Worm (Caenorhabditis elegans) whole organism, L4 larva: ENCODE results near the gene add-2.
A peak's percentile ranks its signal among the peaks of the same experiment; 100 is the strongest.

ENCODE experiments used
- F10B5.3 ChIP-seq: sonication (generic microtip); optimal IDR thresholded peaks from 2 replicates; lab custom pipeline; 2016; ENCODE audit warnings: mild to moderate bottlenecking, missing genetic modification characterization, missing compliant biosample characterization
- F37D6.2 ChIP-seq: sonication (generic microtip); optimal IDR thresholded peaks from 2 replicates; lab custom pipeline; 2016; ENCODE audit warnings: mild to moderate bottlenecking, missing genetic modification characterization, missing compliant biosample characterization
- F44E2.7 ChIP-seq: fragments of 200-800 bp; sonication (Bioruptor generic); IDR thresholded peaks from 2 replicates; pipeline ENCODE4 v2.1.2; 2022; ENCODE audit warnings: missing genetic modification characterization, missing compliant biosample characterization
- R02D3.7 ChIP-seq: fragments of 150-350 bp; sonication (generic microtip); optimal IDR thresholded peaks from 3 replicates; lab custom pipeline; 2014; ENCODE audit warnings: missing biosample characterization, missing genetic modification characterization
- T26A8.4 ChIP-seq: fragments of 200-800 bp; sonication (Bioruptor generic); IDR thresholded peaks from 2 replicates; pipeline ENCODE4 v1.3.6; 2022; ENCODE audit warnings: missing genetic modification characterization, missing compliant biosample characterization
- Y75B8A.6 ChIP-seq: fragments of 200-800 bp; sonication (Bioruptor generic); IDR thresholded peaks from 2 replicates; pipeline ENCODE4 v1.3.6; 2022; ENCODE audit warnings: missing genetic modification reagents, missing genetic modification characterization, missing compliant biosample characterization
- ZK337.2 ChIP-seq: fragments of 200-800 bp; sonication (Bioruptor generic); IDR thresholded peaks from 2 replicates; pipeline ENCODE4 v1.3.6; 2022; ENCODE audit warnings: missing genetic modification reagents, missing genetic modification characterization, missing compliant biosample characterization
- aha-1 ChIP-seq: fragments of 150-350 bp; peaks from one replicate; lab custom pipeline; 2014; ENCODE audit warnings: missing biosample characterization, missing genetic modification characterization
- arid-1 ChIP-seq: fragments of 200-800 bp; sonication (Bioruptor generic); conservative IDR thresholded peaks from 2 replicates; pipeline ENCODE4 v1.3.6; 2022; ENCODE audit warnings: missing genetic modification reagents, missing genetic modification characterization, missing compliant biosample characterization
- attf-4 ChIP-seq: sonication (generic microtip); optimal IDR thresholded peaks from 3 replicates; lab custom pipeline; 2017; ENCODE audit warnings: missing biosample characterization, missing genetic modification characterization
- ceh-20 ChIP-seq: fragments of 200-800 bp; sonication (Bioruptor generic); IDR thresholded peaks from 2 replicates; pipeline ENCODE4 v1.3.6; 2022; ENCODE audit warnings: missing genetic modification reagents, missing genetic modification characterization, missing compliant biosample characterization
- ceh-28 ChIP-seq: fragments of 150-350 bp; optimal IDR thresholded peaks from 2 replicates; lab custom pipeline; 2014; ENCODE audit warnings: missing biosample characterization, missing genetic modification reagents, missing genetic modification characterization
- ceh-62 ChIP-seq: sonication (generic microtip); optimal IDR thresholded peaks from 2 replicates; lab custom pipeline; 2017; ENCODE audit warnings: missing biosample characterization, missing genetic modification characterization
- cey-2 ChIP-seq: sonication (generic microtip); optimal IDR thresholded peaks from 3 replicates; lab custom pipeline; 2017; ENCODE audit warnings: missing genetic modification characterization, mild to moderate bottlenecking, missing compliant biosample characterization, antibody characterized with exemption, borderline replicate concordance; ENCODE audit not compliant: insufficient read depth
- dmd-6 ChIP-seq: fragments of 200-800 bp; sonication (Bioruptor generic); IDR thresholded peaks from 2 replicates; pipeline ENCODE4 v1.3.6; 2022; ENCODE audit warnings: missing genetic modification reagents, missing genetic modification characterization, missing compliant biosample characterization
- dmd-8 ChIP-seq: fragments of 200-800 bp; sonication (Bioruptor generic); IDR thresholded peaks from 2 replicates; pipeline ENCODE4 v1.3.6; 2022; ENCODE audit warnings: missing genetic modification characterization, missing compliant biosample characterization
- egl-27 ChIP-seq: sonication (generic microtip); optimal IDR thresholded peaks from 3 replicates; lab custom pipeline; 2017; ENCODE audit warnings: missing biosample characterization, missing genetic modification reagents, missing genetic modification characterization
- egl-43 ChIP-seq: fragments of 200-800 bp; sonication (Bioruptor generic); IDR thresholded peaks from 2 replicates; pipeline ENCODE4 v1.3.6; 2022; ENCODE audit warnings: missing genetic modification reagents, missing genetic modification characterization, missing compliant biosample characterization
- fkh-10 ChIP-seq: fragments of 150-350 bp; optimal IDR thresholded peaks from 2 replicates; lab custom pipeline; 2014; ENCODE audit warnings: missing biosample characterization, missing genetic modification reagents, missing genetic modification characterization
- hif-1 ChIP-seq, 2 experiments: sonication (generic microtip); optimal IDR thresholded peaks; 2 replicates each; lab custom pipeline; 2016 to 2017; ENCODE audit warnings: missing compliant biosample characterization in 2 of 2, missing genetic modification characterization in 2 of 2, missing genetic modification reagents in 2 of 2, missing genotype in 2 of 2, mild to moderate bottlenecking in 1 of 2
- hlh-11 ChIP-seq: fragments of 200-800 bp; sonication (Bioruptor generic); optimal IDR thresholded peaks from 2 replicates; lab custom pipeline; 2018; ENCODE audit warnings: mild to moderate bottlenecking, missing genetic modification characterization, missing compliant biosample characterization
- hmg-1.1 ChIP-seq: fragments of 200-800 bp; sonication (Bioruptor generic); IDR thresholded peaks from 2 replicates; pipeline ENCODE4 v1.3.6; 2022; ENCODE audit warnings: missing genetic modification reagents, missing genetic modification characterization, missing compliant biosample characterization
- jun-1 ChIP-seq: fragments of 150-350 bp; optimal IDR thresholded peaks from 2 replicates; lab custom pipeline; 2014; ENCODE audit warnings: missing biosample characterization, missing genetic modification reagents, missing genetic modification characterization
- lin-15B ChIP-seq: fragments of 150-350 bp; sonication (generic microtip); optimal IDR thresholded peaks from 3 replicates; lab custom pipeline; 2014; ENCODE audit warnings: missing biosample characterization, missing genetic modification characterization
- lin-29 ChIP-seq: fragments of 200-800 bp; sonication (Bioruptor generic); IDR thresholded peaks from 2 replicates; pipeline ENCODE4 v1.3.6; 2022; ENCODE audit warnings: missing genetic modification reagents, missing genetic modification characterization, missing compliant biosample characterization
- lin-38 ChIP-seq: fragments of 200-800 bp; sonication (Bioruptor generic); IDR thresholded peaks from 2 replicates; pipeline ENCODE4 v1.3.6; 2022; ENCODE audit warnings: missing genetic modification reagents, missing genetic modification characterization, missing compliant biosample characterization
- madf-5 ChIP-seq, 2 experiments: fragments of 200-800 bp; sonication (Bioruptor generic); IDR thresholded peaks; 2 replicates each; pipeline ENCODE4 v1.3.6; 2022; ENCODE audit warnings: missing compliant biosample characterization in 2 of 2, missing genetic modification characterization in 2 of 2
- mdl-1 ChIP-seq, 2 experiments: fragments of 150-350 bp in 1 of 2; sonication (generic microtip) in 1 of 2; optimal IDR thresholded peaks; 2 replicates each; lab custom pipeline; 2014 to 2017; ENCODE audit warnings: missing biosample characterization in 2 of 2, missing genetic modification characterization in 2 of 2
- mes-2 ChIP-seq: sonication (generic microtip); optimal IDR thresholded peaks from 2 replicates; lab custom pipeline; 2016; ENCODE audit warnings: missing genotype, mild to moderate bottlenecking, missing genetic modification characterization, missing compliant biosample characterization; ENCODE audit not compliant: poor library complexity, severe bottlenecking
- mxl-3 ChIP-seq: fragments of 200-800 bp; sonication (Bioruptor generic); optimal IDR thresholded peaks from 2 replicates; lab custom pipeline; 2018; ENCODE audit warnings: mild to moderate bottlenecking, missing genetic modification characterization, missing compliant biosample characterization
- nhr-10 ChIP-seq: fragments of 150-350 bp; optimal IDR thresholded peaks from 2 replicates; lab custom pipeline; 2014; ENCODE audit warnings: missing biosample characterization, missing genetic modification characterization
- nhr-102 ChIP-seq: sonication (generic microtip); optimal IDR thresholded peaks from 2 replicates; lab custom pipeline; 2016; ENCODE audit warnings: mild to moderate bottlenecking, missing genetic modification characterization, moderate library complexity, missing compliant biosample characterization
- nhr-11 ChIP-seq: fragments of 150-350 bp; optimal IDR thresholded peaks from 2 replicates; lab custom pipeline; 2014; ENCODE audit warnings: missing biosample characterization, missing genetic modification characterization
- nhr-111 ChIP-seq: fragments of 200-800 bp; sonication (Bioruptor generic); optimal IDR thresholded peaks from 2 replicates; lab custom pipeline; 2018; ENCODE audit warnings: mild to moderate bottlenecking, missing genetic modification characterization, missing compliant biosample characterization
- nhr-237 ChIP-seq: sonication (generic microtip); optimal IDR thresholded peaks from 2 replicates; lab custom pipeline; 2017; ENCODE audit warnings: missing biosample characterization, missing genetic modification characterization
- nhr-76 ChIP-seq: fragments of 150-350 bp; optimal IDR thresholded peaks from 2 replicates; lab custom pipeline; 2014; ENCODE audit warnings: missing biosample characterization, missing genetic modification characterization
- nhr-77 ChIP-seq: fragments of 150-350 bp; optimal IDR thresholded peaks from 2 replicates; lab custom pipeline; 2014; ENCODE audit warnings: missing biosample characterization, missing genetic modification characterization
- pha-4 ChIP-seq, 2 experiments: fragments of 150-350 bp in 1 of 2; fragments of 200-800 bp in 1 of 2; sonication (Bioruptor generic) in 1 of 2; IDR thresholded peaks in 1 of 2; optimal IDR thresholded peaks in 1 of 2; 2 replicates each; pipeline versions ENCODE4 v1.3.6 to Lab custom; 2014 to 2022; ENCODE audit warnings: missing genetic modification characterization in 2 of 2, missing genetic modification reagents in 2 of 2, missing biosample characterization in 1 of 2, missing compliant biosample characterization in 1 of 2
- pqm-1 ChIP-seq: sonication (generic microtip); optimal IDR thresholded peaks from 2 replicates; lab custom pipeline; 2017; ENCODE audit warnings: missing biosample characterization, missing genetic modification characterization
- snpc-1.2 ChIP-seq: fragments of 200-800 bp; sonication (Bioruptor generic); IDR thresholded peaks from 2 replicates; pipeline ENCODE4 v1.3.6; 2022; ENCODE audit warnings: missing genetic modification reagents, missing genetic modification characterization, missing compliant biosample characterization
- spr-3 ChIP-seq: fragments of 200-800 bp; sonication (Bioruptor generic); optimal IDR thresholded peaks from 2 replicates; lab custom pipeline; 2018; ENCODE audit warnings: mild to moderate bottlenecking, missing genetic modification characterization, missing compliant biosample characterization
- tag-97 ChIP-seq: fragments of 200-800 bp; sonication (Bioruptor generic); IDR thresholded peaks from 2 replicates; pipeline ENCODE4 v1.3.6; 2022; ENCODE audit warnings: missing genetic modification characterization, missing compliant biosample characterization
- unc-130 ChIP-seq: sonication (generic microtip); optimal IDR thresholded peaks from 2 replicates; lab custom pipeline; 2016; ENCODE audit warnings: missing genetic modification reagents, missing genetic modification characterization, missing compliant biosample characterization
- unc-39 ChIP-seq: sonication (generic microtip); optimal IDR thresholded peaks from 2 replicates; lab custom pipeline; 2017; ENCODE audit warnings: missing biosample characterization, missing genetic modification characterization
- unc-62 ChIP-seq, 3 experiments: fragments of 150-350 bp in 1 of 3; sonication (generic microtip); optimal IDR thresholded peaks in 2 of 3; peaks in 1 of 3; 1 replicate in 1 of 3; 2 replicates in 2 of 3; lab custom pipeline; 2014 to 2017; ENCODE audit warnings: missing biosample characterization in 3 of 3, missing genetic modification characterization in 3 of 3, missing genetic modification reagents in 3 of 3, missing genotype in 1 of 3
- zip-2 ChIP-seq: fragments of 150-350 bp; optimal IDR thresholded peaks from 2 replicates; lab custom pipeline; 2014; ENCODE audit warnings: missing biosample characterization, missing genetic modification characterization
- ztf-7 ChIP-seq: fragments of 150-350 bp; optimal IDR thresholded peaks from 2 replicates; lab custom pipeline; 2014; ENCODE audit warnings: missing biosample characterization, missing genetic modification characterization

The add-2 gene

ce11 chrV:11990511-11991127 lies 22.6 kb downstream of the add-2 start (continued):
- no peak for TF ChIP-seq pha-4 (GFP tag; IDR thresholded peaks at IDR 0.05; lab: Robert Waterston, UW)
- no peak for TF ChIP-seq pha-4 (tag; optimal IDR thresholded peaks at IDR 0.05; lab: Kevin White, UChicago)
- TF ChIP-seq F10B5.3, result no peak
- TF ChIP-seq ceh-28 (tag; lab: Kevin White, UChicago), result no peak
- TF ChIP-seq hif-1 (tag; optimal IDR thresholded peaks at IDR 0.05; lab: Kevin White, UChicago), result no peak
- TF ChIP-seq ZK337.2 (GFP tag; lab: Robert Waterston, UW), result no peak
- no peak for TF ChIP-seq ztf-7
- TF ChIP-seq ceh-62 (tag; lab: Kevin White, UChicago), result no peak
- no peak for TF ChIP-seq hlh-11 (tag; lab: Kevin White, UChicago)
- no peak for TF ChIP-seq egl-27 (tag; lab: Kevin White, UChicago)
- TF ChIP-seq dmd-8, result 0 out of 2 replicates have a peak, but pooled peaks have one; percentile 22
- TF ChIP-seq mes-2 (tag; lab: Kevin White, UChicago), result peak; percentile 27
- no peak for TF ChIP-seq ceh-20 (GFP tag; lab: Robert Waterston, UW)
- no peak for TF ChIP-seq lin-29 (GFP tag; lab: Robert Waterston, UW)
- TF ChIP-seq mxl-3 (GFP tag; lab: Kevin White, UChicago), result no peak
- TF ChIP-seq unc-39 (tag; lab: Kevin White, UChicago), result no peak
- no peak for TF ChIP-seq pqm-1 (tag; lab: Kevin White, UChicago)
- no peak for TF ChIP-seq hmg-1.1 (GFP tag; lab: Robert Waterston, UW)
- TF ChIP-seq F44E2.7 (GFP tag; lab: Robert Waterston, UW), result no peak
- TF ChIP-seq arid-1 (GFP tag; lab: Robert Waterston, UW), result 0 out of 2 replicates have a peak, but pooled peaks have one; percentile 27
- no peak for TF ChIP-seq madf-5 (GFP tag; IDR thresholded peaks at IDR 0.05; lab: Robert Waterston, UW)
- TF ChIP-seq tag-97 (GFP tag; lab: Robert Waterston, UW), result no peak
- TF ChIP-seq nhr-76, result no peak
- no peak for TF ChIP-seq snpc-1.2 (GFP tag; lab: Robert Waterston, UW)
- no peak for TF ChIP-seq F37D6.2 (tag; lab: Kevin White, UChicago)
- no peak for TF ChIP-seq nhr-111 (GFP tag; lab: Kevin White, UChicago)
- no peak for TF ChIP-seq nhr-10 (tag; lab: Kevin White, UChicago)
- no peak for TF ChIP-seq aha-1
- TF ChIP-seq R02D3.7 (tag; lab: Kevin White, UChicago), result no peak
- TF ChIP-seq dmd-6, result no peak
- TF ChIP-seq nhr-102 (tag; lab: Kevin White, UChicago), result peak; percentile 22
- peak; percentile 44 for TF ChIP-seq lin-38 (GFP tag; lab: Robert Waterston, UW)
- TF ChIP-seq zip-2, result no peak
- TF ChIP-seq cey-2 (tag; lab: Kevin White, UChicago), result no peak
- no peak for TF ChIP-seq nhr-237 (tag; lab: Kevin White, UChicago)
- TF ChIP-seq T26A8.4, result peak; percentile 51; the same call in 1 of the 2 replicates
- TF ChIP-seq attf-4 (tag; lab: Kevin White, UChicago), result no peak
- TF ChIP-seq fkh-10 (GFP tag; lab: Kevin White, UChicago), result peak; percentile 52
- TF ChIP-seq egl-43 (GFP tag; lab: Robert Waterston, UW), result no peak
- TF ChIP-seq unc-130, result no peak
- peak in 1 of 2 experiments; percentile 61 for TF ChIP-seq unc-62 (GFP tag; optimal IDR thresholded peaks at IDR 0.05 in 1 of 2; lab: Kevin White, UChicago)
- no peak for TF ChIP-seq unc-62 (tag; optimal IDR thresholded peaks at IDR 0.05; lab: Kevin White, UChicago)
- no peak for TF ChIP-seq spr-3 (GFP tag; lab: Kevin White, UChicago)
- TF ChIP-seq lin-15B (tag; lab: Kevin White, UChicago), result no peak
- TF ChIP-seq jun-1 (tag; lab: Kevin White, UChicago), result no peak
- no peak for TF ChIP-seq Y75B8A.6 (GFP tag; lab: Robert Waterston, UW)
- no peak for TF ChIP-seq nhr-11 (tag; lab: Kevin White, UChicago)
- TF ChIP-seq mdl-1 (tag; optimal IDR thresholded peaks at IDR 0.05; lab: Kevin White, UChicago), result no peak
- no peak for TF ChIP-seq nhr-77 (tag; lab: Kevin White, UChicago)
